Worm (Caenorhabditis elegans): ENCODE results near the gene tbc-7.

The tbc-7 gene

DNA sequence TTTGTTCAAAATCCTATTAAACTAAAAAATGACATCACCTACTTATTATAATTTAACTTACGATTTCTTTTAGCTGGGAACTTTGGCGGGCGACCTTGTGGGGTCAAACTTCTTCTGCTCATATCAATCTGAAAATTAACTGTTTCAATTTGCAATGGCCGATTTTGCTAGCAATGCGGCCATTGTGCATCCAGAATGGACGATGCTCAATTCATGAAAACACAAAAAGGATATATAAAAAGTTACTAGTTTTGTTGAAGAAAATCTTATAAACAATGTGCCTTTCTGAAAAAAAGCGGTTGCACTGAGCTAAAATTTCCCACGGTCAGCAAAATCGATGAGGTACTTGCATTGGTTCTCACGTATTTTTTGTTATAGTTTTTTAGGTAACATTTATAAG, 20.2 kb downstream of the tbc-7 start, which contains the start of gene C31H2.3:
Gene C31H2.3 (minus strand): TSS at position 101 of the 400 bp plus-strand sequence.
- TF ChIP-seq attf-5 (GFP tag; optimal IDR thresholded peaks at IDR 0.05) (no peak), bed-2 (GFP tag; IDR thresholded peaks at IDR 0.05) (no peak), ztf-6 (GFP tag; IDR thresholded peaks at IDR 0.05) (no peak), mes-4 (tag; optimal IDR thresholded peaks at IDR 0.05) (no peak), nhr-120 (GFP tag; IDR thresholded peaks at IDR 0.05) (no peak), Y95B8A.8 (GFP tag; IDR thresholded peaks at IDR 0.05) (no peak), snpc-3.4 (tag; optimal IDR thresholded peaks at IDR 0.05) (no peak)

DNA sequence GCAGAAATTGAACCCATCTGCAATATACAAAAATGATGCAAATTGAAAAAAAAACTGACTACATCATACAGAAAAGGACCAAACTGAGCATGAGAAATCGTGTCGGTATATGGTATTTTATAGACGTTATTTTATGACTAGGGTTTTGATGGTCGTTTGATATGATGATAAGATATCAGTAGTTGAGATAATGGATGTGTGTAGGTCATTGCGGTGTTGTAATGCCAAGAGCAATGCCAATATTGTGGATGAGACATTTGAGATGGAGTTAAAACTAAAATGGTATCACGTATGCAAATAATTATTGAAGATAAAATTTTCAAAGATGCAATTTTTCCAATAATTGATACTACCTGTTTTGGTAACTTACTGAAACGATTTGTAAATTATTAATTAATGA, 25.6 kb downstream of the tbc-7 start, which contains the start of gene C31H2.4:
Gene C31H2.4 (minus strand): TSS at position 19 of the 400 bp plus-strand sequence.
- peak; percentile 7 for TF ChIP-seq nhr-80 (tag; optimal IDR thresholded peaks at IDR 0.05)
- no peak for TF ChIP-seq lag-1 (GFP tag; IDR thresholded peaks at IDR 0.05)

DNA sequence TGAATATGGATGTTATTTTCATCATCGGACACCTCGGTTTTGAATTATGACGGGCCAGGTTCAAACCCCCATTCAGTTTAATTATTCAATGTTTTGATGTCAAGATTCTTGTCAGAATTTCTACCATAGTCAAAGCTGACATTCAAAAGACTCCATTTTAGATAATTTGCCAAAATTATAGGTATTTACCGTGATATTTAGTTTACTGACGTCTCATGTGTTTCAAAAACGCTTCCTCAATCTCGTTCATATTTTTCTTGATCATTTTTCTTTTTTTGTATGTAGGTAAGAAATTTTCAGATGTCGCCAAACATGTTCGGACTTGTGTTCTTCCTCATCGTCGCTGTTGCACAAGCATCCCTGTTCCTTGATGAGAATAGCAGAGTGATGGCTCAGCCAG, 28.7 kb downstream of the tbc-7 start, which contains the start of gene EGAP5.1:
Gene EGAP5.1 (plus strand): TSS at position 301 of the 400 bp plus-strand sequence.
- TF ChIP-seq egl-18 (GFP tag; IDR thresholded peaks at IDR 0.05) (no peak), zim-3 (tag; optimal IDR thresholded peaks at IDR 0.05) (no peak), efl-1 (GFP tag; optimal IDR thresholded peaks at IDR 0.05) (no peak), F57C9.4 (tag; optimal IDR thresholded peaks at IDR 0.05) (no peak), D2030.7 (GFP tag; IDR thresholded peaks at IDR 0.05) (no peak), ztf-22 (GFP tag; optimal IDR thresholded peaks at IDR 0.05) (no peak), attf-5 (GFP tag; optimal IDR thresholded peaks at IDR 0.05) (no peak), sptf-2 (GFP tag; optimal IDR thresholded peaks at IDR 0.05) (no peak), K12H6.12 (tag; optimal IDR thresholded peaks at IDR 0.05) (no peak), let-607 (tag; optimal IDR thresholded peaks at IDR 0.05) (no peak)

DNA sequence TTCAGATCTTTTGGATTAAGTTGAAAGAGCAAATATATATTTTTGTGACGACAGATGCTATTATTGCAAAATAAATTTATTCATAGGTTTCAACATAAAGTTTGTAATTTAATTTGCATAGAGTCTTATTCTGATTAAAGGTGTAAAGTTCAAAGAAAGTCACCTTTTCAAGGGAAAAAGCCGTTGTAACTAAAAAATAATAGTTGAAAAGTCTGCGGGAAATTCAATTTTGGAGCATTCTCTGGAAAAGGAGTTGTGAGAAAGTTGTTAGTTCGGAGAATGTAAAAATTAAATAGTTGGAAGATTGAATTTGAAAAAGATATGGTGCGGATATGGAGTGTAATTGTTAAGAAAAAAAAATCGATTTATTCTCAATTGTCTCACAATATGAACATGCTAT, 30.0 kb downstream of the tbc-7 start:
- TF ChIP-seq ccch-3 (GFP tag; optimal IDR thresholded peaks at IDR 0.05) = no peak
- TF ChIP-seq unc-62 (GFP tag; optimal IDR thresholded peaks at IDR 0.05) = no peak
- TF ChIP-seq lin-35 (GFP tag; optimal IDR thresholded peaks at IDR 0.05) = no peak
- TF ChIP-seq madf-10 (tag; optimal IDR thresholded peaks at IDR 0.05) = no peak
- no peak for TF ChIP-seq T07F8.4 (tag; optimal IDR thresholded peaks at IDR 0.05)
- no peak for TF ChIP-seq mel-28 (tag; optimal IDR thresholded peaks at IDR 0.05; ENCODE audit: borderline replicate concordance)
- no peak for TF ChIP-seq bed-1 (GFP tag; IDR thresholded peaks at IDR 0.05)
- TF ChIP-seq unc-130 (GFP tag; optimal IDR thresholded peaks at IDR 0.05) = no peak
- TF ChIP-seq hlh-12 (tag; optimal IDR thresholded peaks at IDR 0.05) = no peak
- TF ChIP-seq hsf-1 (GFP tag; IDR thresholded peaks at IDR 0.05) = no peak
- no peak for TF ChIP-seq nhr-179 (tag; optimal IDR thresholded peaks at IDR 0.05)
- no peak for TF ChIP-seq mxl-1 (tag; optimal IDR thresholded peaks at IDR 0.05)
- no peak for TF ChIP-seq let-526 (GFP tag; IDR thresholded peaks at IDR 0.05)
- no peak for TF ChIP-seq B0035.1 (tag; optimal IDR thresholded peaks at IDR 0.05)
- no peak for TF ChIP-seq ztf-25 (GFP tag; IDR thresholded peaks at IDR 0.05)

DNA sequence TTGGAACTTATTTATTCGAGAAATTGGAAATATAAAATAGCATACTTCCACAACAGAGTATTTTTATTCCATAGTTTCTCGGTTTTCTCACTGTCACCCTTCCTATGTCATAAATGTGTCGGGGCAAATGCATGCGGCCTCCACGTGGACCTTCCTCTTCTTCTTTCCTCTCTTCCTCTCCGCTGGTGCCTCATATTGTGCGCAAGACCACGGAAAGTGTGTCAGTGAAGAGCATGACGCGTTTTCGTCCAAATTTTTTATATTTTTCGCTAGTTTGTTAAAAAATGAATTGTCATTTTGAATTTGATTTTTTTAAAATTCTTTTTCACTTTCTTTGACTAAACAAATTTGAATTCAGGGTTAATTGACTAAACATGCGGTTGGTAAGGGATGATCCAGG, 31.0 kb downstream of the tbc-7 start, which contains the start of gene mans-3:
Gene mans-3 (plus strand): TSS at position 359 of the 400 bp plus-strand sequence.
- TF ChIP-seq F22D6.2 (tag; optimal IDR thresholded peaks at IDR 0.05) (peak; percentile 79), egl-44 (GFP tag; IDR thresholded peaks at IDR 0.05) (peak; percentile 42; the same call in 1 of the 2 replicates), ztf-22 (GFP tag; optimal IDR thresholded peaks at IDR 0.05) (peak; percentile 47), ceh-58 (GFP tag; IDR thresholded peaks at IDR 0.05) (no peak), nhr-80 (tag; optimal IDR thresholded peaks at IDR 0.05) (peak; percentile 95), dox-1 (GFP tag; IDR thresholded peaks at IDR 0.05) (no peak; the same call in 1 of the 2 replicates), somi-1 (GFP tag; optimal IDR thresholded peaks at IDR 0.05) (peak; percentile 81), zim-3 (tag; optimal IDR thresholded peaks at IDR 0.05) (no peak), ceh-27 (GFP tag; optimal IDR thresholded peaks at IDR 0.05) (no peak), K11D2.4 (GFP tag; IDR thresholded peaks at IDR 0.05) (peak; percentile 85), hmg-20 (GFP tag; IDR thresholded peaks at IDR 0.05) (peak; percentile 59; the same call in 1 of the 2 replicates), madf-10 (tag; optimal IDR thresholded peaks at IDR 0.05) (peak; percentile 85), lin-54 (GFP tag; optimal IDR thresholded peaks at IDR 0.05) (peak; percentile 71), ztf-6 (GFP tag; IDR thresholded peaks at IDR 0.05) (no peak), nhr-90 (tag; optimal IDR thresholded peaks at IDR 0.05) (peak; percentile 77), lin-40 (tag; optimal IDR thresholded peaks at IDR 0.05) (peak; percentile 94)

Measured in whole organism, young adult.